Worm (Caenorhabditis elegans) whole organism, midembryonic: ENCODE results near the gene F32D8.12.

Source experiments
- tab-1 ChIP-seq: fragments of 200-800 bp; sonication (Bioruptor generic); IDR thresholded peaks from 2 replicates; pipeline ENCODE4 v1.3.6; 2022; ENCODE audit warnings: missing genetic modification characterization, missing compliant biosample characterization
- ztf-29 ChIP-seq: fragments of 200-800 bp; sonication (Bioruptor generic); IDR thresholded peaks from 2 replicates; pipeline ENCODE4 v1.3.6; 2022; ENCODE audit warnings: missing genetic modification reagents, missing genetic modification characterization, missing compliant biosample characterization

DNA sequence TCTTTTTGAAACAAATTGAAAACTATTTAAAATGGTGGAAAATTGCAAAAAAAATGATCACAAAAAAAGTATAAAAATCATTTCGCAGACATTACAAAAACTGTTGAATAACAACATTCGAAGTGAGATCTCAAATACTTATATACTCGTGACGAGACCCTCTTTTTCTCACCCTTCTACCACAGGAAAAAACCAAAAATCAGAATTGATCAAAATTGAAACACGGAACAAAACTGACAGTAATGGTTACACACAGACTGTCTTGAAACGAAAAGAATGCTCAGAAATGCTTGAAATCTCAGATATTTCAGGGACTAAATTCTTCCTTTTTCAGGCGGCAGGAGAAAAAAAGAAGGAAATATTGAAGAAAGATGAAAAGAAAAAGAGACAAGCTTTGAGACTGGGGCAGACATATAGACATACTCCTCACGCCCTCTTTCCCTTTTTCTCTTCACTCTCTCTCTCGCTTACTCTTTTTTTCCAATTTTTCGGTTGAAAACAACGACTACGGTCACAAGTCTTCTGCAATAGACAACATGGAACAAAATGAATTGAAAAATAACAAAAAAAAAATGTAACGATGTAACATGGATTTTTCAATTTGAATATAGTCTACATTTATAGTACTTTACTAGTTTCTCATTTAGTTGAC, 29.1 kb downstream of the F32D8.12 start:
- TF ChIP-seq tab-1 (GFP tag; lab: Robert Waterston, UW) (no peak), ztf-29 (GFP tag; lab: Robert Waterston, UW) (no peak)
